Fruit fly (Drosophila melanogaster): Measurements from ENCODE around the gene bocks.
A peak's percentile ranks its signal among the peaks of the same experiment; 100 is the strongest.

The bocks gene

DNA sequence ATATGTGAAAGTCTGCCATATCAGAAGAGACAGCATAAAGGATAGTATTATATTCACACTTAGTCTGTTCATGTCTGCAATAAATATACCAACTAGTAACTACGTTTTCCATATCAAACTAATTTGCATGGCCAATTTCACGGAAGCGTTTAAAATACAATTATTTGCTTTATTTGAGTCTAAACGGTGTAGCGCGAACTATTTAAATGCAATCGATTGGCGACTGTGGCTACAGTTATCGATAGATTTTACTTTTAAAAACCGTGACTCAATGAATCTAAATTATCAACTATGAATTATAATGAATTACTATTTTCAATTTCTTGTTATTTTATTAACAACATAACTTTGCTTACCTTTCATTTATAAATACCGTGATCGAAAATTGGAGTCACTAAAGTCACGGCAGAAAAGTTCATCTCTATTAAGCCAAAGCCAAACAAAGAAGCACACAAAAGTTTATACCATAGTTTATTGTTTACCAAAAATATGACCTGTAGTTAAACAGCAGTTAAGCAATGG is 36.1 kb upstream of the bocks start, which contains the start of the genes CG9427 and CG8319 (continued):
- peak; percentile 56 for TF ChIP-seq CG18476 (GFP tag; optimal IDR thresholded peaks at IDR 0.05)
- TF ChIP-seq Dll (GFP tag; IDR thresholded peaks at IDR 0.05; ENCODE audit: partially characterized antibody), result peak; percentile 96
- TF ChIP-seq lilli (GFP tag; optimal IDR thresholded peaks at IDR 0.05), result peak; percentile 87
- no peak for TF ChIP-seq usp (GFP tag; optimal IDR thresholded peaks at IDR 0.05)
- peak; percentile 56; the same call in 1 of the 2 replicates for TF ChIP-seq esg (GFP tag; conservative IDR thresholded peaks at IDR 0.05)
- TF ChIP-seq Chrac-16 (GFP tag; optimal IDR thresholded peaks at IDR 0.05), result peak; percentile 57
- peak; percentile 78 for TF ChIP-seq oc (tag; optimal IDR thresholded peaks at IDR 0.05)
- TF ChIP-seq bab2 (GFP tag; optimal IDR thresholded peaks at IDR 0.05), result peak; percentile 42
- no peak; the same call in 1 of the 2 replicates for TF ChIP-seq CG14441 (GFP tag; IDR thresholded peaks at IDR 0.05)
- peak; percentile 57 for TF ChIP-seq schlank (tag; optimal IDR thresholded peaks at IDR 0.05)
- 0 out of 3 replicates have a peak, but pooled peaks have one; percentile 58 for TF ChIP-seq CG3726 (GFP tag; IDR thresholded peaks at IDR 0.05)
- TF ChIP-seq Hey (tag; optimal IDR thresholded peaks at IDR 0.05), result no peak
- peak; percentile 70 for TF ChIP-seq CG4424 (GFP tag; optimal IDR thresholded peaks at IDR 0.05)
- no peak for TF ChIP-seq CG31365 (tag; optimal IDR thresholded peaks at IDR 0.05)
- no peak for TF ChIP-seq ac (GFP tag; optimal IDR thresholded peaks at IDR 0.05)
- 0 out of 4 replicates have a peak, but pooled peaks have one; percentile 26 for TF ChIP-seq Gug (GFP tag; IDR thresholded peaks at IDR 0.05)
- peak; percentile 23 for TF ChIP-seq MESR4 (GFP tag; optimal IDR thresholded peaks at IDR 0.05)
- peak; percentile 34 for TF ChIP-seq CG8290 (GFP tag; optimal IDR thresholded peaks at IDR 0.05)
- TF ChIP-seq CG8290 (tag; optimal IDR thresholded peaks at IDR 0.05), result peak in 1 of 2 experiments; percentile 53
- TF ChIP-seq insv (GFP tag; optimal IDR thresholded peaks at IDR 0.05), result no peak
- peak; percentile 71 for TF ChIP-seq tin (GFP tag; optimal IDR thresholded peaks at IDR 0.05)
- peak; percentile 86 for TF ChIP-seq hbn (GFP tag; IDR thresholded peaks at IDR 0.05; ENCODE audit: partially characterized antibody)
- peak; percentile 75 for TF ChIP-seq CG2712 (tag; optimal IDR thresholded peaks at IDR 0.05)
- peak; percentile 54 for TF ChIP-seq zfh2 (GFP tag; optimal IDR thresholded peaks at IDR 0.05)
- peak; percentile 10 for TF ChIP-seq lbe (GFP tag; optimal IDR thresholded peaks at IDR 0.05)
- TF ChIP-seq CG10979 (tag; optimal IDR thresholded peaks at IDR 0.05), result peak; percentile 54
- TF ChIP-seq CG12391 (tag; optimal IDR thresholded peaks at IDR 0.05), result peak; percentile 89
- TF ChIP-seq Nf-YC (tag; optimal IDR thresholded peaks at IDR 0.05), result peak; percentile 79
- TF ChIP-seq trh (GFP tag; optimal IDR thresholded peaks at IDR 0.05), result peak; percentile 22
- TF ChIP-seq jumu (GFP tag; optimal IDR thresholded peaks at IDR 0.05), result peak; percentile 46
- no peak for TF ChIP-seq tup (GFP tag; optimal IDR thresholded peaks at IDR 0.05)
- peak; percentile 76 for TF ChIP-seq sob (GFP tag; IDR thresholded peaks at IDR 0.05)
- TF ChIP-seq CG1602 (GFP tag; optimal IDR thresholded peaks at IDR 0.05), result peak; percentile 30
- no peak for TF ChIP-seq sens-2 (GFP tag; IDR thresholded peaks at IDR 0.05)
- peak; percentile 61 for TF ChIP-seq Camta (GFP tag; optimal IDR thresholded peaks at IDR 0.05)
- TF ChIP-seq toy (GFP tag; IDR thresholded peaks at IDR 0.05), result no peak
- TF ChIP-seq Rfx (GFP tag; IDR thresholded peaks at IDR 0.05), result peak; percentile 73
- TF ChIP-seq cg (GFP tag; optimal IDR thresholded peaks at IDR 0.05), result no peak
- peak; percentile 51 for TF ChIP-seq YL-1 (GFP tag; optimal IDR thresholded peaks at IDR 0.05)
- no peak for TF ChIP-seq Usf (GFP tag; optimal IDR thresholded peaks at IDR 0.05)
- TF ChIP-seq psq (GFP tag; optimal IDR thresholded peaks at IDR 0.05), result no peak
- peak; percentile 25 for TF ChIP-seq CG9797 (GFP tag; optimal IDR thresholded peaks at IDR 0.05)
- TF ChIP-seq CG4282 (GFP tag; optimal IDR thresholded peaks at IDR 0.05), result no peak
- TF ChIP-seq B-H2 (GFP tag; optimal IDR thresholded peaks at IDR 0.05), result peak; percentile 85
- TF ChIP-seq yki (optimal IDR thresholded peaks at IDR 0.05), result no peak
- TF ChIP-seq lab (GFP tag; optimal IDR thresholded peaks at IDR 0.05), result peak; percentile 53
- TF ChIP-seq mirr (GFP tag; optimal IDR thresholded peaks at IDR 0.05), result no peak
- peak; percentile 55 for TF ChIP-seq CG3847 (GFP tag; IDR thresholded peaks at IDR 0.05)
- no peak for TF ChIP-seq CG1647 (GFP tag; optimal IDR thresholded peaks at IDR 0.05)
- TF ChIP-seq Side (GFP tag; optimal IDR thresholded peaks at IDR 0.05), result peak; percentile 24
- peak; percentile 52 to 54 for TF ChIP-seq Pdp1 (GFP tag; optimal IDR thresholded peaks at IDR 0.05)
- no peak for TF ChIP-seq sim (GFP tag; IDR thresholded peaks at IDR 0.05)

Measured in whole organism, embryonic.